Fruit fly (Drosophila melanogaster) whole organism, wandering third instar larva: ENCODE results near the gene Cpr78Ca.

ENCODE experiments used
- Hr83 ChIP-seq: fragments of 200-300 bp; sonication (Bioruptor generic); optimal IDR thresholded peaks from 2 replicates; lab custom pipeline; 2016; ENCODE audit warnings: missing biosample characterization, mild to moderate bottlenecking, missing genetic modification characterization, moderate library complexity; ENCODE audit not compliant: poor library complexity, severe bottlenecking
- Myc ChIP-seq: fragments of >200 bp; optimal IDR thresholded peaks from 2 replicates; lab custom pipeline; 2017
- dsf ChIP-seq: sonication (Bioruptor generic); optimal IDR thresholded peaks from 2 replicates; lab custom pipeline; 2016; ENCODE audit warnings: missing biosample characterization, missing genetic modification characterization, borderline replicate concordance
- ey ChIP-seq: fragments of 200-800 bp; sonication (Bioruptor generic); optimal IDR thresholded peaks from 2 replicates; lab custom pipeline; 2016; ENCODE audit warnings: missing biosample characterization, missing genetic modification characterization
- psq ChIP-seq: fragments of 200-800 bp; sonication (Bioruptor generic); optimal IDR thresholded peaks from 3 replicates; lab custom pipeline; 2017; ENCODE audit warnings: missing biosample characterization, mild to moderate bottlenecking, missing genetic modification characterization, moderate library complexity
- rgr ChIP-seq: fragments of 200-800 bp; sonication (Bioruptor generic); optimal IDR thresholded peaks from 3 replicates; lab custom pipeline; 2016; ENCODE audit warnings: missing biosample characterization, mild to moderate bottlenecking, missing genetic modification characterization
- sage ChIP-seq: fragments of 200-800 bp; sonication (Bioruptor generic); optimal IDR thresholded peaks from 2 replicates; lab custom pipeline; 2016; ENCODE audit warnings: missing biosample characterization, mild to moderate bottlenecking, missing genetic modification characterization
- usp ChIP-seq: fragments of >200 bp; optimal IDR thresholded peaks from 2 replicates; lab custom pipeline; 2017; ENCODE audit warnings: missing biosample characterization, missing genetic modification characterization

DNA sequence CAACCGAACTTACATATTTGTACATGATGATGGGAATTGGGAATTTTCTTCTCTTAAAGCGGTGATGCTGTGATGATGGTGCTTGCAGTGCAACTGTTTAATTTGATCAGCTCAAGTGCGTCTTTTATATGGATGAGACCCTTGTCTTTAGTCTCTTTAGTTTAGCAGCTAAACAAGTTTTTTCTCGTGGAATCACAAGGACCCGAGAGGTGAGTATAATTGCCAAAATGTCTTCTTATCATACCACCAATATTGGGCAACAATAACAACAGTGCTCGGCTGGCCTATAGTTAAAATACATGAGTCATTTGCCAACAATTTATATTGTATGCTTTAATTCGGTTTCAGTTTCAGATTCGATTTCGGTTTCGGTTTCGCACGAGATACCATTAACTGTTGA lies 5.1 kb upstream of the Cpr78Ca start, which contains the start of gene Edg78E:
- TF ChIP-seq psq (GFP tag; lab: Kevin White, UChicago) (no peak), dsf (GFP tag; lab: Kevin White, UChicago) (no peak), usp (no peak), sage (GFP tag; lab: Kevin White, UChicago) (no peak), Myc (lab: Kevin White, UChicago) (no peak), rgr (GFP tag; lab: Kevin White, UChicago) (no peak), Hr83 (GFP tag; lab: Kevin White, UChicago) (no peak), ey (GFP tag; lab: Kevin White, UChicago) (no peak)
